Worm (Caenorhabditis elegans): ENCODE measurements around the gene srlf-33.
A peak's percentile ranks its signal among the peaks of the same experiment; 100 is the strongest.

The srlf-33 gene

DNA sequence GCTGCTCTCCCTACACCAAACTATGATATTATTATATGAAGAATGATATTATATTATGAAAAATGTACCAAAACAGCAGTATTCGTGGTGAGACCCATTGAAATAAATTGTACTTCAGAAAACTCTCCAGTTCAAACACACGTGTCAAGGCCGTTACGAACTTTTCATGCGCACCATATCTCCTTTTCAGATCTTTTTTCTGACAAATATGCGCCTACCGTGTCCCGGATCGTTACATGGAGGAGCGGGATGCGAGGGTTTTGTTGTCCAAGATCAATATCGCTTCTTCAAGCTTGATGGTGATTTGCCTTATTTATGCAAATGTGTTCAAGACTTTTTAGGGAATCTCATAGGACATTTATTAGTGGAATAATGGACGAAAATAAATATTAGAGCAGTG is 21.6 kb downstream of the srlf-33 start:
- TF ChIP-seq lsy-12 (tag; optimal IDR thresholded peaks at IDR 0.05) (no peak), elt-1 (tag; optimal IDR thresholded peaks at IDR 0.05) (peak; percentile 70), elt-2 (tag; optimal IDR thresholded peaks at IDR 0.05) (no peak), nhr-43 (tag; optimal IDR thresholded peaks at IDR 0.05; ENCODE audit: poor library complexity, severe bottlenecking) (peak; percentile 61)

DNA sequence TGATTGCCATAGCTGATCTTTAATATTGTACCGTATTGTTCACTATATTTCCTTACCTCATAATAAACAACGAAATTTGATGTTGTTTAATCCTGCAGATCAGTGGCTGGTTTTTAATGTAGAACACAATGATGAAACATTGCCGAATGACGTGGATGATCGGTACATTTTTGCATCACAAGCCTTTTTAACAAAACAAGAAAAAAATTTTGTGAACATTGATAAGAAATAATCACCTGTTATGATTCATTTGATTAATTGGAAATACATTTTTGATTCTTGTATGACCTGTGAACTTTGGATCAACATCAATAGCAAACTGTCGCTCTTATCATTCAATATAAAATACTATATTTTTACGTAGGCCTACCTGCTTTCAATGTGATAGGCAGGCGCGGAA is 22.4 kb downstream of the srlf-33 start:
- no peak for TF ChIP-seq elt-2 (tag; optimal IDR thresholded peaks at IDR 0.05)
- peak; percentile 2 for TF ChIP-seq nfya-1 (tag; optimal IDR thresholded peaks at IDR 0.05; ENCODE audit: insufficient read depth)
- no peak for TF ChIP-seq mml-1 (tag; optimal IDR thresholded peaks at IDR 0.05)
- TF ChIP-seq nhr-43 (tag; optimal IDR thresholded peaks at IDR 0.05; ENCODE audit: poor library complexity, severe bottlenecking): peak; percentile 82
- TF ChIP-seq mdl-1 (tag; optimal IDR thresholded peaks at IDR 0.05): no peak
- TF ChIP-seq jun-1 (tag; optimal IDR thresholded peaks at IDR 0.05): no peak
- TF ChIP-seq nhr-23 (tag; optimal IDR thresholded peaks at IDR 0.05): peak; percentile 20
- TF ChIP-seq nhr-28 (tag; optimal IDR thresholded peaks at IDR 0.05): no peak
- TF ChIP-seq zag-1 (tag; optimal IDR thresholded peaks at IDR 0.05): no peak
- TF ChIP-seq ceh-9 (tag; optimal IDR thresholded peaks at IDR 0.05): no peak
- TF ChIP-seq nhr-25 (tag; optimal IDR thresholded peaks at IDR 0.05): peak; percentile 6
- TF ChIP-seq nhr-12 (tag; optimal IDR thresholded peaks at IDR 0.05): no peak

DNA sequence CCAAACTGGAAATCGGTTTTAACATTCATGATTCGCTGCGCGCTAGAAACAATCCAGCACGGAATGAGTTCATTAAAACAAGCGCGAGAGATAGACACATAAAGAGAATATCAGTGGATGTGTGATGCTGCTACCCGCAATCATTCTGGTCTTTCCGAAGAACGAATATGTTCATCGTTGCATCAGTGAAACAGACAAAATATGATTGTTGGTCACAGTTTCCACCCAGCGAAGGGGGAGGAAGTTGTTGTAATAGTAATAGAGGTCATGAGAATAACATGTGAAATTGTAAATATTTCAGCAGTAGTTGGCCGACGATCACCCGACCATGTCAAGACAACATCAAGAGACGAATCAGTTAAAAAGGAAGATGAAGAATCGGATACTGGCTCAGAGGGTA is 24.0 kb downstream of the srlf-33 start:
- TF ChIP-seq elt-3 (tag; optimal IDR thresholded peaks at IDR 0.05): peak in 1 of 3 experiments; percentile 55
- TF ChIP-seq nhr-25 (tag; optimal IDR thresholded peaks at IDR 0.05): peak; percentile 41
- TF ChIP-seq nhr-43 (tag; optimal IDR thresholded peaks at IDR 0.05; ENCODE audit: poor library complexity, severe bottlenecking): peak; percentile 94
- peak; percentile 36 for TF ChIP-seq nhr-23 (tag; optimal IDR thresholded peaks at IDR 0.05)
- no peak for TF ChIP-seq ceh-16 (tag; optimal IDR thresholded peaks at IDR 0.05)

DNA sequence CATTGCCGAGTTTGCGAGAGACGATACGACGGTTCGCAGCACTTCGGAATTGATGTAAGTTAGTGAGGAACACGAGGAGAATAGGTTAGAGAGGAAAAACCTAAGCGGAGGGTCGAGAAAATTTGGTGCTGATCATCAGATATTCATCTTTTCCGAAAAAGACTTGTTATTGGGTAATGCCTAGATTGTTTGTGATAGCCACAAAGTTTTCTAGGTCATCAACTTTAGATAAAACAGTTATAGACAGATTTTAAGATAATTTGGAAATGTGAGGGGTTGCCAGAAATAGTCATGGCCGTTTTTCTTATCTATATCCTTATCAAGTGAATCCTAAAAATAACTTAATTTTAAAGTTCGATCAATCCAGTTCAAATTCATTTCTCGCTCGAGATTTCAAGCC is 24.8 kb downstream of the srlf-33 start:
- TF ChIP-seq nhr-43 (tag; optimal IDR thresholded peaks at IDR 0.05; ENCODE audit: poor library complexity, severe bottlenecking): peak; percentile 78
- peak; percentile 64 for TF ChIP-seq nhr-23 (tag; optimal IDR thresholded peaks at IDR 0.05)
- TF ChIP-seq lsy-12 (tag; optimal IDR thresholded peaks at IDR 0.05): no peak
- no peak for TF ChIP-seq fkh-10 (GFP tag; optimal IDR thresholded peaks at IDR 0.05)
- peak; percentile 94 for TF ChIP-seq elt-1 (tag; optimal IDR thresholded peaks at IDR 0.05)
- no peak for TF ChIP-seq fos-1 (tag; optimal IDR thresholded peaks at IDR 0.05)

DNA sequence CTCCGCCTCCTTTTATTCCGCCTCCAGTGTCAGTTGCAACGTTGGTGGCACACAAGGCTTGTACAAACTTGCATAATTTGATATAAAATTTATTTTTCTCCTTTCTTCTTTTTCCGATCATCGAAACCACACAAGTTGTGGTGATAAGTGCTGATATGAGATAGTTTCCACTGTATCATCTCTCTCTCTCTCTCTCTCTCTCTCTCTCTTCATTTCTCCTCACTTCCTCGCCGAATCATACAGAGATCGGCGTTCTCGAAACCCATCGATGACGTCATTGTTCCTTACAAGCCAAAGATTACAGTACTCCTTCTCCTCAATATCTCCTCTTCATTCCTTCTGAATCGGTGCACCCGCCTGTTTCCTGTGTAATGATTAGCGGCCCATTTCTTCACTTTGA is 25.9 kb downstream of the srlf-33 start, which contains the start of gene nhr-43:
Gene nhr-43 (plus strand): TSS at position 233 of the 400 bp plus-strand sequence.
- TF ChIP-seq tbx-2 (tag; optimal IDR thresholded peaks at IDR 0.05) (peak; percentile 40), R02D3.7 (tag; optimal IDR thresholded peaks at IDR 0.05) (no peak), nhr-43 (tag; optimal IDR thresholded peaks at IDR 0.05; ENCODE audit: poor library complexity, severe bottlenecking) (peak; percentile 98), fos-1 (tag; optimal IDR thresholded peaks at IDR 0.05) (no peak), nhr-25 (tag; optimal IDR thresholded peaks at IDR 0.05) (peak; percentile 48), elt-3 (tag; optimal IDR thresholded peaks at IDR 0.05) (peak in 1 of 3 experiments; percentile 72), nfya-1 (tag; optimal IDR thresholded peaks at IDR 0.05; ENCODE audit: insufficient read depth) (peak; percentile 8), nhr-23 (tag; optimal IDR thresholded peaks at IDR 0.05) (peak; percentile 64)

DNA sequence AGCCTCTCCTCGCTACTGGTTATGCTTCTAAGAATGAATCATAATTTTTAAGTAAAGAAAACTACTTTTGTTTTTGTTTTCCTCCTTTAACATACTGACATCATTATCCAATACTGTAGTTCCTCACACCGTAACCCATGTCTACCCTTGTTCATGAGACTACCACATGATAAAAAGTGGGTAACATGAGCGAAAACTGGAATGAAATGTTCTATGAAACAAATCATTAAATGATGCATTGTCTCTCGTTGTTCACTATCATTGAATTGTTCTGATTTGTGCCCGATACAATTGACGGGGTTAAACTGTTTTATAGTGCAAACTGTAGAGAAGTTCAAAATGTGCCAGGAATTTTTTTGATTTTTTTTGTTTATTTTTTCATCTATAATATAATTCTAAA is 27.5 kb downstream of the srlf-33 start:
- TF ChIP-seq eor-1 (tag; optimal IDR thresholded peaks at IDR 0.05) (no peak), sea-2 (GFP tag; optimal IDR thresholded peaks at IDR 0.05) (no peak), nhr-25 (tag; optimal IDR thresholded peaks at IDR 0.05) (peak; percentile 47), nfya-1 (tag; optimal IDR thresholded peaks at IDR 0.05; ENCODE audit: insufficient read depth) (peak; percentile 47), elt-3 (tag; optimal IDR thresholded peaks at IDR 0.05) (peak in 2 of 3 experiments; percentile 28 to 36), lin-15B (tag; optimal IDR thresholded peaks at IDR 0.05) (no peak), nhr-43 (tag; optimal IDR thresholded peaks at IDR 0.05; ENCODE audit: poor library complexity, severe bottlenecking) (peak; percentile 93), pqm-1 (tag; optimal IDR thresholded peaks at IDR 0.05) (peak; percentile 48), nhr-23 (tag; optimal IDR thresholded peaks at IDR 0.05) (peak; percentile 74), aly-2 (tag; optimal IDR thresholded peaks at IDR 0.05) (no peak), ama-1 (optimal IDR thresholded peaks at IDR 0.05) (no peak), elt-2 (tag; optimal IDR thresholded peaks at IDR 0.05) (peak; percentile 13)

DNA sequence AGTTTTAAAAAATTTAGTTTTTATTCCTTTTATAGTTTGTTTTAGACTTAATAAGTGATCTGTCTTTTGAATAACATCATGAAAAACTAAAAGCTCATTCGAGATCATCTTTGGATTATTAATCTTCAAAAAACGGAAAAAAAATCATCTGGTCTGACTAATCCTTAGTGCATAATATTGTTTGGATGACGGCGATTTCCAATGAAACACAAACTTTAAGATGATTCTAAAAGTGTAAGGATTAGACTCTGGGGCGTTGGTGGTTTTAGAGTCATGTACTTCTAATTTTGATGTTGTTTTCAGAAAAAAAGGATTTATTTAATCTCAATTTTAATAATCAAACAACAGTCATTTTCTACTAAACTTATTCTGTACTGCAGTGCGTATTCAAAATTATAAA is 31.9 kb downstream of the srlf-33 start:
- no peak for TF ChIP-seq mdl-1 (tag; optimal IDR thresholded peaks at IDR 0.05)
- TF ChIP-seq nhr-77 (tag; optimal IDR thresholded peaks at IDR 0.05): no peak
- no peak for TF ChIP-seq pqm-1 (tag; optimal IDR thresholded peaks at IDR 0.05)
- TF ChIP-seq nhr-12 (tag; optimal IDR thresholded peaks at IDR 0.05): no peak
- no peak for TF ChIP-seq lsy-12 (tag; optimal IDR thresholded peaks at IDR 0.05)
